Worm (Caenorhabditis elegans): ENCODE results near the gene R13H4.7.

- TF ChIP-seq unc-86 (tag; optimal IDR thresholded peaks at IDR 0.05) (no peak), mep-1 (tag; optimal IDR thresholded peaks at IDR 0.05) (no peak), nhr-11 (tag; optimal IDR thresholded peaks at IDR 0.05) (no peak), lin-15B (tag; optimal IDR thresholded peaks at IDR 0.05) (no peak), elt-2 (tag; optimal IDR thresholded peaks at IDR 0.05) (no peak), aly-2 (tag; optimal IDR thresholded peaks at IDR 0.05) (no peak), sup-37 (GFP tag; optimal IDR thresholded peaks at IDR 0.05) (no peak), unc-30 (tag; optimal IDR thresholded peaks at IDR 0.05) (no peak), ces-1 (GFP tag; optimal IDR thresholded peaks at IDR 0.05) (no peak), fkh-10 (GFP tag; optimal IDR thresholded peaks at IDR 0.05) (no peak)
These were observed 42.4 kb downstream of the R13H4.7 start, which contains the start of gene D2023.4 for ce11 chrV:11825662-11826061.

Data from whole organism, L1 larva.